Worm (Caenorhabditis elegans) whole organism, L4/young adult: ENCODE results near the gene K02E10.5.

Source experiments
- W03F9.2 ChIP-seq: fragments of 150-350 bp; optimal IDR thresholded peaks from 2 replicates; lab custom pipeline; 2014; ENCODE audit warnings: missing biosample characterization, missing genetic modification characterization
- dao-5 ChIP-seq: sonication (generic microtip); optimal IDR thresholded peaks from 2 replicates; lab custom pipeline; 2016; ENCODE audit warnings: missing genotype, missing genetic modification characterization, moderate library complexity, missing compliant biosample characterization
- him-1 ChIP-seq: sonication (generic microtip); optimal IDR thresholded peaks from 2 replicates; lab custom pipeline; 2016; ENCODE audit warnings: missing genotype, missing genetic modification reagents, missing genetic modification characterization, missing compliant biosample characterization

DNA sequence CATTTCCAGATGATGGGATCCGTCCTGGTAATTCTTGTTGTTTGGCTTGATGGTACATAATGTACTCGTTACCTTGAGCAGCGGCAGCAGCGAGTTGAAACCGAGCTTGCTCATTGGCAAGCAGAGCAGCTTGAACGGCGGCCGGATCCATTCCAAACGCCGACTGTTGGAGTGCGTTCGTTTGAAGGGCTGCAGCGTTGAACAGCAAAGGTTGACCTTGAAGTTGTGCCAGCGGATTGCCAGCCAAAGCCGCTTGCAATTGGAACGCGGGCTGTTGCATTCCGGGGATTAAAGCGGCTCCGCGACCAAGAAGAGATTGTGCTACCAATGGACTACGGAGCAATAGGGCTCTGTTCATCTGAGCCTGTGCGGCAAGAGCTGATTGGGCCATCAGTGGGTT lies 32.5 kb downstream of the K02E10.5 start:
- TF ChIP-seq him-1 (tag; lab: Kevin White, UChicago) (no peak), W03F9.2 (tag; lab: Kevin White, UChicago) (no peak), dao-5 (tag; lab: Kevin White, UChicago) (no peak)
